Worm (Caenorhabditis elegans) whole organism, dauer: ENCODE measurements around the gene C03B1.1.

Experiments used
- unc-62 ChIP-seq: sonication (generic microtip); optimal IDR thresholded peaks from 2 replicates; lab custom pipeline; 2017; ENCODE audit warnings: missing biosample characterization, missing genetic modification reagents, missing genetic modification characterization

The C03B1.1 gene

DNA sequence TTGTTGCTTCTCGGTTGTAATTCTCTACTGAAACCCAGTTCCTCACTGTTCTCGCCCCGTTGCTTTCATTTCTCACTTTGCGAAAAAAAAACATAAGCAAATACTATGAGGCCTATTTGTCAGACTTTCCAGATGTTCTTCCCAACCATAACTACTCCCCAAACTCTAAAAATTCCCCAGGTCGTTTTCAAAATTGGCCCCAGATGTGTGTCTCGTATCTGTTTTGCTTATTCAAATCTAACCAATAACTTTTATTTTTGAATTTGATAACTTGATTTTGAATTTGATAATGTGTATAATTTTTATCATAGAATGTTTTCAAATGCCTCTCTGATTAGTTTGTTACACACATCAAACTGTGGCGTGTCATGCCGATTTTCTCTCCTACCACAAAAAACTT is 33.3 kb downstream of the C03B1.1 start:
- no peak for TF ChIP-seq unc-62 (GFP tag; lab: Kevin White, UChicago)

ce11 chrX:6408286-6408685 is 33.7 kb downstream of the C03B1.1 start:
- no peak for TF ChIP-seq unc-62 (GFP tag; lab: Kevin White, UChicago)

- no peak for TF ChIP-seq unc-62 (GFP tag; lab: Kevin White, UChicago)
Measured at ce11 chrX:6408713-6409112, 34.2 kb downstream of the C03B1.1 start.

ce11 chrX:6410177-6410765 is 35.7 kb downstream of the C03B1.1 start, which contains the start of gene mup-2:
Gene mup-2 (minus strand): TSS chrX:6410227.
- TF ChIP-seq unc-62 (GFP tag; lab: Kevin White, UChicago): no peak

ce11 chrX:6412575-6412974 is 38.0 kb downstream of the C03B1.1 start, which contains the start of gene T22E5.1:
Gene T22E5.1 (plus strand): TSS chrX:6412875.
- no peak for TF ChIP-seq unc-62 (GFP tag; lab: Kevin White, UChicago)

DNA sequence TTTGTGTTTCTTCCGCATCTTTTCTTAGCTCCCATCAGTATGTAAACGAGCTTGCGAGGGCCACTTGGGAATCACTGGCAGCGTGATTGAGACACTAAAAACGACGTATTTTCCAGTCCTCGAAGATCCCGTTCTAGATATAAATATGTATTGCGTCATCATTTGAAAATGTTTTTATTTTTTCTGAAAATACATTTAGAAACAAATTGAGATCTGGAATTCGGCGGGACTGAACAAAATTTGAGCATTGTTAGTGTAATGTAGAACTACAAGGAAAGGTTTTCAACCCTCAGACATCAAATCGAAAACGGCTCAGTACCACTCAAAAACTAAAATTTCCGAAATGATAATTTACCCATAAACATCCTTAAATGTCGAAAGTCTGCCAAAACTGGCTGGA is 39.0 kb downstream of the C03B1.1 start:
- no peak for TF ChIP-seq unc-62 (GFP tag; lab: Kevin White, UChicago)

DNA sequence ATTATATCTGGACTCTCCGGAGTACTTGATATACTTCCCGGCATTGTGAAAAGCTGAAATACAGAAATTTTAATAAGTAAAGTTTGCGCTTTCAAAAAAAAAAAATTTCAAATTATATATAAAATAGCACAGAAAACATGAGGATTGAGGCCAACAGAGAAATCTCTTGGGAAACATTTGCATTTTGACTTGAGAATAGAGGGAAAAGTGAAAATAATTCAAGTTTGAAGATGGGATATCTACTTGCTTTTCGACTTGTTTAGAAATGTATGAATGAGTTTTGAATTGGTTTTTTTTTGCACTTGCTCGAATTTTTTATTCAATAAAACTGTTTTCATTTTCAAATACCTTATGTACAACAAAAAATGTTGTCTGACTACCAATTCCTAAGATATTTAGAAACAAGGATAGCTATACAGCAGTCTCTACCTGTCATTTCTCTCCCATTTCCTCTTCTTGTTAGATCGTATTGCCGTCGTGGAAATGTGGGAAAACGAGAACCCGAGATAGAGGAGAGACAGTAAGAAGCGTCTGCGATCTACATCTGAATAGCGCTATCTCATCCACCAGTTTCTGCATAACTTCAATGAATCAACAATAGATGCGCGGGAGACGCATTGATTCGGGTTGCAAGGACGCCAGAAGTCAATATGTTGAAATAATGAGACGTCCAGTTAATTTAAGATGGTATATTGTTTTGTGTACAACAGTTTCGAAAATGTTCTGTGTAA is 42.0 kb downstream of the C03B1.1 start, which contains the start of gene T22E5.6:
TSS of gene T22E5.6 (minus strand) at position 51 of the 731 bp plus-strand sequence.
- no peak for TF ChIP-seq unc-62 (GFP tag; lab: Kevin White, UChicago)

- no peak for TF ChIP-seq unc-62 (GFP tag; lab: Kevin White, UChicago)
Measured at ce11 chrX:6419113-6419512, 44.6 kb downstream of the C03B1.1 start.

DNA sequence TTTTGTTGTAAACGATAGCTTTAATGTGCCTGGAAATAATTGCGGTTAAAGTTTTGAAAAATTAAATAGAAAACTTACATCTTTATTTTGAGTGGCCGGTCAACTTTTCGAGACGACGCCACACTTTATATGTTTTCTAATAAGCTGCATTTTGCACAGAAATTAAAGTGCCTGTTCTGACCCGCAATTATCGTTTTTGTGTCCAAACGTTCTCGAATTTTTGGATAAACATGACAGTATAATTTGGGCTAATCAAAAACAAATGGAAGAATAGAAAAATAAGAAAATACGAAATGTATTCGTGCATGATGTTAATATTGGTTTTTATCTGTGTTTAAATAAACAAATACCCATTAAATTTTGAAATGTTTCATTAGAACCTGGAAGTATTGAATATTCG is 46.1 kb downstream of the C03B1.1 start, which contains the start of gene K10C2.12:
TSS of gene K10C2.12 (minus strand) at position 101 of the 400 bp plus-strand sequence.
- TF ChIP-seq unc-62 (GFP tag; lab: Kevin White, UChicago): no peak
